Fruit fly (Drosophila melanogaster): ENCODE results near the gene Gcn5.

- TF ChIP-seq usp (GFP tag; optimal IDR thresholded peaks at IDR 0.05) (no peak), GATAd (GFP tag; optimal IDR thresholded peaks at IDR 0.05) (no peak)
Observed at dm6 chr3L:12537123-12537522, 13.3 kb upstream of the Gcn5 start, which contains the start of gene CG4069.

All from whole organism, wandering third instar larva.